Worm (Caenorhabditis elegans) whole organism, young adult: ENCODE results near the gene rif-1.1.

Source experiments
- D2030.7 ChIP-seq: fragments of 200-800 bp; sonication (Bioruptor generic); IDR thresholded peaks from 2 replicates; pipeline ENCODE4 v1.3.6; 2022; ENCODE audit warnings: missing genetic modification reagents, missing genetic modification characterization, missing compliant biosample characterization
- K12H6.12 ChIP-seq: fragments of 200-800 bp; sonication (Bioruptor generic); optimal IDR thresholded peaks from 2 replicates; lab custom pipeline; 2018; ENCODE audit warnings: mild to moderate bottlenecking, missing genetic modification characterization, missing compliant biosample characterization
- bed-1 ChIP-seq: fragments of 200-800 bp; sonication (Bioruptor generic); IDR thresholded peaks from 2 replicates; pipeline ENCODE4 v1.3.6; 2022; ENCODE audit warnings: missing genetic modification reagents, missing genetic modification characterization, missing compliant biosample characterization
- nfya-1 ChIP-seq: sonication (generic microtip); optimal IDR thresholded peaks from 2 replicates; lab custom pipeline; 2017; ENCODE audit warnings: antibody characterized with exemption, missing compliant biosample characterization, missing genetic modification characterization, borderline replicate concordance; ENCODE audit not compliant: insufficient read depth
- rpc-1 ChIP-seq, 2 experiments: fragments of 150-350 bp in 1 of 2; sonication (generic microtip) in 1 of 2; optimal IDR thresholded peaks; 2 replicates each; lab custom pipeline; 2014 to 2018; ENCODE audit warnings: missing biosample characterization in 1 of 2, missing genetic modification characterization in 1 of 2, missing genetic modification reagents in 1 of 2, missing genotype in 1 of 2
- snpc-1.3 ChIP-seq: sonication (generic microtip); optimal IDR thresholded peaks from 2 replicates; lab custom pipeline; 2017; ENCODE audit warnings: missing genetic modification characterization, mild to moderate bottlenecking, missing compliant biosample characterization, antibody characterized with exemption, moderate library complexity, missing genotype, missing genetic modification reagents; ENCODE audit not compliant: insufficient read depth
- zim-3 ChIP-seq: sonication (generic microtip); optimal IDR thresholded peaks from 2 replicates; lab custom pipeline; 2017; ENCODE audit warnings: mild to moderate bottlenecking, missing genetic modification characterization, moderate library complexity, missing compliant biosample characterization

DNA sequence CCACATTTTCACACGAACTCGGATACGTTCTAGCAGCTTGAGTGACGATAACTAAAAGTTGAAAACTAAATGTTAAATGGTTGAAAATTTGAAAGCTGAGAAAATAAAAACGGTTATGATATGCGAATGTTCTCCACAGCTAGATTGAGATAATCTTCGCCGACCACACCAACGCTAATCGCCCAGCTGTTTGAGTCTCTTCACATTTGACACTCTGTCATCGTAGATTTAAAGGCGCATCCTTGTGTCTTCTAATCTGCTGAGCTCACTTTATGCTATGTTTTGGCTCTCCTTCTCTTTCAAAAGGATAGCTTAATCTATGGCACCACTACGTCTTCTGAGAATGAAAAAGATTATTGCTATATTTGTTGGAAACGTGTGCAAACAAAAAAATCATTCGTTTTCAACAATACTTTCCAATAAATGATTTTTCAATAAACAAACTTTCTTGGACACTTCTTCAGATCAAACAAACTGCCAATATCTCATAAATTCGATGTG is 2.1 kb upstream of the rif-1.1 start, which contains the start of gene F11E6.10:
- TF ChIP-seq bed-1 (GFP tag; lab: Robert Waterston, UW) (no peak), zim-3 (tag; lab: Kevin White, UChicago) (no peak), nfya-1 (tag; lab: Kevin White, UChicago) (no peak), K12H6.12 (tag; lab: Kevin White, UChicago) (no peak), D2030.7 (GFP tag; lab: Robert Waterston, UW) (no peak), snpc-1.3 (tag; lab: Kevin White, UChicago) (no peak), rpc-1 (optimal IDR thresholded peaks at IDR 0.05; lab: Kevin White, UChicago) (no peak), rpc-1 (tag; optimal IDR thresholded peaks at IDR 0.05; lab: Kevin White, UChicago) (no peak)
